Fruit fly (Drosophila melanogaster) whole organism, embryonic: Measurements from ENCODE around the gene Ube4B.

ENCODE experiments used
- ATbp ChIP-seq: fragments of 200-800 bp; sonication (Bioruptor generic); optimal IDR thresholded peaks from 2 replicates; lab custom pipeline; 2017; ENCODE audit warnings: missing biosample characterization, mild to moderate bottlenecking, missing genetic modification characterization, missing genetic modification reagents
- Ada2b ChIP-seq: fragments of 200-800 bp; sonication (Bioruptor generic); IDR thresholded peaks from 2 replicates; pipeline ENCODE4 v1.3.6; 2022; ENCODE audit warnings: missing biosample characterization, missing genetic modification characterization
- Atf-2 ChIP-seq: fragments of 200-800 bp; sonication (Bioruptor generic); optimal IDR thresholded peaks from 2 replicates; lab custom pipeline; 2016; ENCODE audit warnings: missing biosample characterization, missing genetic modification characterization
- Awh ChIP-seq: fragments of 200-800 bp; sonication (Bioruptor generic); IDR thresholded peaks from 2 replicates; pipeline ENCODE4, ENCODE4 v1.3.6; 2022; ENCODE audit warnings: missing biosample characterization, missing genetic modification characterization
- CG1024 ChIP-seq: fragments of 200-800 bp; sonication (Bioruptor generic); IDR thresholded peaks from 2 replicates; pipeline ENCODE4 v1.3.6; 2022; ENCODE audit warnings: missing biosample characterization, missing genetic modification characterization
- CG11093 ChIP-seq: fragments of 200-800 bp; sonication (Bioruptor generic); IDR thresholded peaks from 3 replicates; pipeline ENCODE4 v1.3.6; 2022; ENCODE audit warnings: missing biosample characterization, missing genetic modification characterization
- CG11247 ChIP-seq: fragments of 200-800 bp; sonication (Bioruptor generic); IDR thresholded peaks from 2 replicates; pipeline ENCODE4 v1.3.6; 2022; ENCODE audit warnings: missing biosample characterization, missing genetic modification characterization
- CG11456 ChIP-seq: fragments of 200-800 bp; sonication (Bioruptor generic); IDR thresholded peaks from 3 replicates; pipeline ENCODE4 v1.3.6; 2022; ENCODE audit warnings: missing biosample characterization, missing genetic modification characterization
- CG12155 ChIP-seq: fragments of 200-800 bp; sonication (Bioruptor generic); optimal IDR thresholded peaks from 3 replicates; lab custom pipeline; 2016; ENCODE audit warnings: missing biosample characterization, missing genetic modification characterization
- CG12659 ChIP-seq: fragments of 200-800 bp; sonication (Bioruptor generic); optimal IDR thresholded peaks from 3 replicates; lab custom pipeline; 2017; ENCODE audit warnings: mild to moderate bottlenecking, missing biosample characterization, missing genetic modification reagents, missing genetic modification characterization
- CG13287 ChIP-seq: fragments of 200-800 bp; sonication (Bioruptor generic); IDR thresholded peaks from 2 replicates; pipeline ENCODE4 v1.3.6; 2022; ENCODE audit warnings: missing biosample characterization, missing genetic modification characterization; ENCODE audit not compliant: partially characterized antibody
- CG15011 ChIP-seq: fragments of 200-800 bp; sonication (Bioruptor generic); optimal IDR thresholded peaks from 3 replicates; lab custom pipeline; 2018; ENCODE audit warnings: missing biosample characterization, mild to moderate bottlenecking, missing genetic modification characterization
- CG15073 ChIP-seq: fragments of 200-800 bp; sonication (Bioruptor generic); optimal IDR thresholded peaks from 2 replicates; lab custom pipeline; 2016; ENCODE audit warnings: missing biosample characterization, missing genetic modification characterization
- CG1603 ChIP-seq: fragments of 200-800 bp; sonication (Bioruptor generic); optimal IDR thresholded peaks from 2 replicates; lab custom pipeline; 2019; ENCODE audit warnings: missing biosample characterization, mild to moderate bottlenecking, missing genetic modification characterization, moderate library complexity
- CG17912 ChIP-seq: fragments of 200-800 bp; sonication (Bioruptor generic); optimal IDR thresholded peaks from 2 replicates; lab custom pipeline; 2018; ENCODE audit warnings: missing biosample characterization, mild to moderate bottlenecking, missing genetic modification characterization
- CG1832 ChIP-seq: fragments of 200-800 bp; sonication (Bioruptor generic); optimal IDR thresholded peaks from 2 replicates; lab custom pipeline; 2017; ENCODE audit warnings: missing biosample characterization, mild to moderate bottlenecking, missing genetic modification characterization, inconsistent platforms
- CG2875 ChIP-seq: fragments of 200-800 bp; sonication (Bioruptor generic); optimal IDR thresholded peaks from 2 replicates; lab custom pipeline; 2017; ENCODE audit warnings: missing biosample characterization, mild to moderate bottlenecking, missing genetic modification characterization, missing genetic modification reagents
- CG31388 ChIP-seq: fragments of 200-800 bp; sonication (Bioruptor generic); optimal IDR thresholded peaks from 2 replicates; lab custom pipeline; 2016; ENCODE audit warnings: missing biosample characterization, missing genetic modification characterization
- CG6654 ChIP-seq: fragments of 200-800 bp; sonication (Bioruptor generic); optimal IDR thresholded peaks from 2 replicates; lab custom pipeline; 2017; ENCODE audit warnings: missing biosample characterization, mild to moderate bottlenecking, missing genetic modification characterization
- CG7271 ChIP-seq: fragments of 200-800 bp; sonication (Bioruptor generic); optimal IDR thresholded peaks from 2 replicates; lab custom pipeline; 2018; ENCODE audit warnings: missing biosample characterization, mild to moderate bottlenecking, missing genetic modification characterization, moderate library complexity
- CG8290 ChIP-seq, 3 experiments: fragments of 200-800 bp; sonication (Bioruptor generic); optimal IDR thresholded peaks; 2 replicates each; lab custom pipeline; 2016 to 2019; ENCODE audit warnings: missing biosample characterization in 3 of 3, missing genetic modification characterization in 3 of 3, mild to moderate bottlenecking in 2 of 3, moderate library complexity in 1 of 3
- CG8944 ChIP-seq: fragments of 200-800 bp; sonication (Bioruptor generic); optimal IDR thresholded peaks from 3 replicates; lab custom pipeline; 2016; ENCODE audit warnings: missing biosample characterization, missing genetic modification characterization
- CoRest ChIP-seq: fragments of 200-800 bp; sonication (Bioruptor generic); optimal IDR thresholded peaks from 3 replicates; lab custom pipeline; 2018; ENCODE audit warnings: missing biosample characterization, mild to moderate bottlenecking, missing genetic modification characterization, moderate library complexity
- Dip2 ChIP-seq: fragments of 200-800 bp; sonication (Bioruptor generic); IDR thresholded peaks from 2 replicates; pipeline ENCODE4 v1.3.6; 2022; ENCODE audit warnings: missing biosample characterization, missing genetic modification characterization
- Fer3 ChIP-seq: fragments of 200-800 bp; sonication (Bioruptor generic); optimal IDR thresholded peaks from 2 replicates; lab custom pipeline; 2018; ENCODE audit warnings: missing biosample characterization, mild to moderate bottlenecking, missing genetic modification characterization, moderate library complexity
- Hsf ChIP-seq: fragments of 200-800 bp; sonication (Bioruptor generic); optimal IDR thresholded peaks from 3 replicates; lab custom pipeline; 2016; ENCODE audit warnings: missing biosample characterization, missing genetic modification characterization
- NFAT ChIP-seq: fragments of 200-800 bp; sonication (Bioruptor generic); IDR thresholded peaks from 2 replicates; pipeline ENCODE4 v1.3.6; 2022; ENCODE audit warnings: missing biosample characterization, missing genetic modification characterization
- Pdp1 ChIP-seq, 2 experiments: fragments of 200-800 bp; sonication (Bioruptor generic); optimal IDR thresholded peaks; 3 replicates each; lab custom pipeline; 2016; ENCODE audit warnings: missing biosample characterization in 2 of 2, missing genetic modification characterization in 2 of 2, mild to moderate bottlenecking in 1 of 2, moderate library complexity in 1 of 2
- ac ChIP-seq: fragments of 200-800 bp; sonication (Bioruptor generic); optimal IDR thresholded peaks from 3 replicates; lab custom pipeline; 2017; ENCODE audit warnings: missing biosample characterization, mild to moderate bottlenecking, missing genetic modification characterization
- al ChIP-seq: fragments of 200-800 bp; sonication (Bioruptor generic); IDR thresholded peaks from 2 replicates; pipeline ENCODE4 v1.3.6; 2022; ENCODE audit warnings: missing biosample characterization, missing genetic modification characterization
- amos ChIP-seq: fragments of 200-800 bp; sonication (Bioruptor generic); IDR thresholded peaks from 2 replicates; pipeline ENCODE4 v1.3.6; 2022; ENCODE audit warnings: missing biosample characterization, missing genetic modification characterization; ENCODE audit not compliant: partially characterized antibody
- ap ChIP-seq: fragments of 200-800 bp; sonication (Bioruptor generic); IDR thresholded peaks from 2 replicates; pipeline ENCODE4 v1.3.6; 2022; ENCODE audit warnings: missing biosample characterization, missing genetic modification characterization
- cad ChIP-seq: fragments of >200 bp; optimal IDR thresholded peaks from 2 replicates; lab custom pipeline; 2017; ENCODE audit warnings: missing biosample characterization, missing genetic modification characterization
- cas ChIP-seq: fragments of 200-800 bp; sonication (Bioruptor generic); IDR thresholded peaks from 2 replicates; pipeline ENCODE4 v1.3.6; 2022; ENCODE audit warnings: missing biosample characterization, missing genetic modification characterization
- cg ChIP-seq: fragments of 200-800 bp; sonication (Bioruptor generic); optimal IDR thresholded peaks from 3 replicates; lab custom pipeline; 2019; ENCODE audit warnings: missing biosample characterization, mild to moderate bottlenecking, missing genetic modification characterization, moderate library complexity
- corto ChIP-seq: fragments of 200-800 bp; sonication (Bioruptor generic); optimal IDR thresholded peaks from 2 replicates; lab custom pipeline; 2016; ENCODE audit warnings: missing biosample characterization, mild to moderate bottlenecking, missing genetic modification characterization, moderate library complexity
- crp ChIP-seq, 2 experiments: fragments of 200-800 bp; sonication (Bioruptor generic); optimal IDR thresholded peaks; 2 replicates in 1 of 2; 3 replicates in 1 of 2; lab custom pipeline; 2017; ENCODE audit warnings: missing biosample characterization in 2 of 2, missing genetic modification characterization in 2 of 2, mild to moderate bottlenecking in 1 of 2, moderate library complexity in 1 of 2
- danr ChIP-seq: fragments of 200-800 bp; sonication (Bioruptor generic); IDR thresholded peaks from 2 replicates; pipeline ENCODE4 v1.3.6; 2022; ENCODE audit warnings: missing biosample characterization, missing genetic modification characterization
- dm ChIP-seq: fragments of 200-800 bp; sonication (Bioruptor generic); optimal IDR thresholded peaks from 3 replicates; lab custom pipeline; 2016; ENCODE audit warnings: missing biosample characterization, missing genetic modification characterization
- ftz-f1 ChIP-seq: fragments of 200-800 bp; sonication (Bioruptor generic); optimal IDR thresholded peaks from 2 replicates; lab custom pipeline; 2016; ENCODE audit warnings: missing biosample characterization, missing genetic modification characterization
- ind ChIP-seq: fragments of 200-800 bp; sonication (Bioruptor generic); optimal IDR thresholded peaks from 3 replicates; lab custom pipeline; 2016; ENCODE audit warnings: missing biosample characterization, missing genetic modification characterization
- kah ChIP-seq: fragments of 200-800 bp; sonication (Bioruptor generic); optimal IDR thresholded peaks from 2 replicates; lab custom pipeline; 2018; ENCODE audit warnings: missing biosample characterization, mild to moderate bottlenecking, missing genetic modification characterization
- mld ChIP-seq: fragments of 200-800 bp; sonication (Bioruptor generic); IDR thresholded peaks from 3 replicates; pipeline ENCODE4 v1.3.6; 2022; ENCODE audit warnings: missing biosample characterization, missing genetic modification characterization; ENCODE audit not compliant: partially characterized antibody
- nerfin-2 ChIP-seq: fragments of 200-800 bp; sonication (Bioruptor generic); IDR thresholded peaks from 2 replicates; pipeline ENCODE4 v1.3.6; 2022; ENCODE audit warnings: missing biosample characterization, missing genetic modification characterization; ENCODE audit not compliant: partially characterized antibody
- pros ChIP-seq: fragments of 200-800 bp; sonication (Bioruptor generic); optimal IDR thresholded peaks from 3 replicates; lab custom pipeline; 2019; ENCODE audit warnings: missing biosample characterization, mild to moderate bottlenecking, missing genetic modification characterization, moderate library complexity
- psq ChIP-seq: fragments of 200-800 bp; sonication (Bioruptor generic); optimal IDR thresholded peaks from 2 replicates; lab custom pipeline; 2017; ENCODE audit warnings: missing biosample characterization, missing genetic modification characterization
- row ChIP-seq: fragments of 200-800 bp; sonication (Bioruptor generic); IDR thresholded peaks from 3 replicates; pipeline ENCODE4 v1.3.6; 2022; ENCODE audit warnings: missing biosample characterization, missing genetic modification characterization
- sna ChIP-seq: fragments of 200-800 bp; sonication (Bioruptor generic); IDR thresholded peaks from 2 replicates; pipeline ENCODE4 v1.3.6; 2022; ENCODE audit warnings: missing biosample characterization, missing genetic modification characterization; ENCODE audit not compliant: partially characterized antibody
- so ChIP-seq: fragments of 200-800 bp; sonication (Bioruptor generic); IDR thresholded peaks from 3 replicates; pipeline ENCODE4 v1.3.6; 2022; ENCODE audit warnings: missing biosample characterization, missing genetic modification characterization

The Ube4B gene

dm6 chr2L:12974562-12975366 is 44.5 kb downstream of the Ube4B start (continued):
- no peak for TF ChIP-seq CG15011 (GFP tag; lab: Kevin White, UChicago)
- no peak for TF ChIP-seq sna (GFP tag; lab: Robert Waterston, UW)
- no peak for TF ChIP-seq ftz-f1 (GFP tag; lab: Kevin White, UChicago)
- no peak for TF ChIP-seq cas
- TF ChIP-seq ind, result no peak
- no peak for TF ChIP-seq Atf-2 (GFP tag; lab: Kevin White, UChicago)
- no peak for TF ChIP-seq ap (GFP tag; lab: Robert Waterston, UW)
- TF ChIP-seq CG8944 (GFP tag; lab: Kevin White, UChicago), result no peak
- TF ChIP-seq mld, result no peak
- 0 out of 2 replicates have a peak, but pooled peaks have one; percentile 8 for TF ChIP-seq danr (GFP tag; lab: Robert Waterston, UW)
- TF ChIP-seq dm (GFP tag; lab: Kevin White, UChicago), result no peak
- TF ChIP-seq nerfin-2 (GFP tag; lab: Robert Waterston, UW), result peak; percentile 22; the same call in 1 of the 2 replicates
- TF ChIP-seq CG6654, result no peak
- no peak for TF ChIP-seq corto (GFP tag; lab: Kevin White, UChicago)
- TF ChIP-seq CG31388 (GFP tag; lab: Kevin White, UChicago), result no peak
- TF ChIP-seq amos (GFP tag; lab: Robert Waterston, UW), result no peak
- no peak for TF ChIP-seq CG7271
- peak in 1 of 2 experiments; percentile 28 for TF ChIP-seq Pdp1 (GFP tag; optimal IDR thresholded peaks at IDR 0.05; lab: Kevin White, UChicago)
- TF ChIP-seq Fer3 (tag; lab: Kevin White, UChicago), result no peak
- no peak for TF ChIP-seq CG13287
- no peak for TF ChIP-seq CG11247 (GFP tag; lab: Robert Waterston, UW)
- TF ChIP-seq CG1603 (tag; lab: Kevin White, UChicago), result no peak
- no peak for TF ChIP-seq so (GFP tag; lab: Robert Waterston, UW)
- TF ChIP-seq psq (GFP tag; lab: Kevin White, UChicago), result no peak
- TF ChIP-seq ac (GFP tag; lab: Kevin White, UChicago), result no peak
- TF ChIP-seq CG1832 (GFP tag; lab: Kevin White, UChicago), result no peak
- no peak for TF ChIP-seq CG8290 (GFP tag; optimal IDR thresholded peaks at IDR 0.05; lab: Kevin White, UChicago)
- no peak for TF ChIP-seq CG8290 (tag; optimal IDR thresholded peaks at IDR 0.05; lab: Kevin White, UChicago)
- no peak for TF ChIP-seq Hsf (GFP tag; lab: Kevin White, UChicago)
- TF ChIP-seq CoRest (tag; lab: Kevin White, UChicago), result no peak
- no peak for TF ChIP-seq CG12155 (GFP tag; lab: Kevin White, UChicago)
- TF ChIP-seq CG1024 (GFP tag; lab: Robert Waterston, UW), result no peak
- peak in 1 of 2 experiments; percentile 34 for TF ChIP-seq crp (GFP tag; optimal IDR thresholded peaks at IDR 0.05; lab: Kevin White, UChicago)
- no peak for TF ChIP-seq ATbp (GFP tag; lab: Kevin White, UChicago)
- no peak for TF ChIP-seq CG2875 (GFP tag; lab: Kevin White, UChicago)
- no peak for TF ChIP-seq Dip2 (GFP tag; lab: Robert Waterston, UW)
- no peak for TF ChIP-seq CG17912
- TF ChIP-seq cad (GFP tag; lab: Kevin White, UChicago), result no peak
- no peak for TF ChIP-seq al (GFP tag; lab: Robert Waterston, UW)
- TF ChIP-seq cg (GFP tag; lab: Kevin White, UChicago), result peak; percentile 13
- TF ChIP-seq CG11093 (GFP tag; lab: Robert Waterston, UW), result no peak
- TF ChIP-seq Awh (GFP tag; lab: Robert Waterston, UW), result no peak
- no peak for TF ChIP-seq kah (GFP tag; lab: Kevin White, UChicago)
- no peak for TF ChIP-seq CG15073 (GFP tag; lab: Kevin White, UChicago)
- no peak for TF ChIP-seq CG12659 (GFP tag; lab: Kevin White, UChicago)
- TF ChIP-seq Ada2b, result no peak
- TF ChIP-seq CG11456 (GFP tag; lab: Robert Waterston, UW), result no peak
- no peak for TF ChIP-seq pros
- TF ChIP-seq row (GFP tag; lab: Robert Waterston, UW), result no peak
- peak; percentile 44; the same call in 1 of the 2 replicates for TF ChIP-seq NFAT (GFP tag; lab: Robert Waterston, UW)
